Worm (Caenorhabditis elegans) whole organism, L4 larva: Measurements from ENCODE around the gene srh-269.

ENCODE experiments used
- daf-12 ChIP-seq: fragments of 150-350 bp; optimal IDR thresholded peaks from 2 replicates; lab custom pipeline; 2014; ENCODE audit warnings: missing biosample characterization, missing genetic modification reagents, missing genetic modification characterization
- nhr-11 ChIP-seq: fragments of 150-350 bp; optimal IDR thresholded peaks from 2 replicates; lab custom pipeline; 2014; ENCODE audit warnings: missing biosample characterization, missing genetic modification characterization
- nhr-28 ChIP-seq: fragments of 150-350 bp; optimal IDR thresholded peaks from 2 replicates; lab custom pipeline; 2014; ENCODE audit warnings: missing biosample characterization, missing genetic modification characterization
- pqm-1 ChIP-seq: sonication (generic microtip); optimal IDR thresholded peaks from 2 replicates; lab custom pipeline; 2017; ENCODE audit warnings: missing biosample characterization, missing genetic modification characterization

DNA sequence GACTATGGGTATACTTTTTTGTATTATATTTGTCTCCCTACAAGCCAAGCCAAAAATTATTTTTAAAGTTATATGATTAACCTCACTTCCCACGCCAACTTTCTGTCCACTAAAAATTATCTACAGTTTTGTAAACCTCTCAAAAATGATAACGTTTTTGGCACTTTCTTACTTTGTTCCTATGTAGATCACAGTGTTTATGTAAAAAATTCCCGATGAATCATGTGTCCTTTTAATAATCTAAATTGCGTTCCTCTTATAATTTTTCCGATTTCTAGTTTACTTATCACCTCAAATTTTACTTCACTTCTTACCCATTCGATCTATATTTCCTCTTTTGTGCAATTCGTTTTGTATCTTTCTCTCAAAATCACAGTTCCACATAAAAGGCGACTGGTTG lies 12.5 kb upstream of the srh-269 start:
- TF ChIP-seq pqm-1 (tag; lab: Kevin White, UChicago) (peak; percentile 11), nhr-11 (tag; lab: Kevin White, UChicago) (no peak), daf-12 (tag; lab: Kevin White, UChicago) (no peak), nhr-28 (peak; percentile 46)
